Fruit fly (Drosophila melanogaster) whole organism, embryonic: ENCODE results near the gene CG6136.

ENCODE experiments used
- Awh ChIP-seq: fragments of 200-800 bp; sonication (Bioruptor generic); IDR thresholded peaks from 2 replicates; pipeline ENCODE4, ENCODE4 v1.3.6; 2022; ENCODE audit warnings: missing biosample characterization, missing genetic modification characterization
- CG10147 ChIP-seq: fragments of 200-800 bp; sonication (Bioruptor generic); optimal IDR thresholded peaks from 2 replicates; lab custom pipeline; 2019; ENCODE audit warnings: missing biosample characterization, mild to moderate bottlenecking, missing genetic modification characterization, moderate library complexity
- CG10654 ChIP-seq: fragments of 200-800 bp; sonication (Bioruptor generic); optimal IDR thresholded peaks from 2 replicates; lab custom pipeline; 2016; ENCODE audit warnings: missing biosample characterization, missing genetic modification characterization
- CG11696 ChIP-seq: fragments of 200-800 bp; sonication (Bioruptor generic); IDR thresholded peaks from 2 replicates; pipeline ENCODE4 v1.3.6; 2022; ENCODE audit warnings: missing biosample characterization, missing genetic modification characterization
- CG11723 ChIP-seq: fragments of 200-800 bp; sonication (Bioruptor generic); optimal IDR thresholded peaks from 2 replicates; lab custom pipeline; 2017; ENCODE audit warnings: missing biosample characterization, mild to moderate bottlenecking, missing genetic modification characterization
- CG12942 ChIP-seq: fragments of 200-800 bp; sonication (Bioruptor generic); optimal IDR thresholded peaks from 3 replicates; lab custom pipeline; 2016; ENCODE audit warnings: missing biosample characterization, missing genetic modification characterization
- CG14050 ChIP-seq: fragments of 200-800 bp; sonication (Bioruptor generic); IDR thresholded peaks from 3 replicates; pipeline ENCODE4 v1.3.6; 2022; ENCODE audit warnings: missing biosample characterization, missing genetic modification characterization
- CG15514 ChIP-seq: fragments of 200-800 bp; sonication (Bioruptor generic); optimal IDR thresholded peaks from 3 replicates; lab custom pipeline; 2017; ENCODE audit warnings: missing biosample characterization, missing genetic modification characterization, mild to moderate bottlenecking, moderate library complexity, missing genetic modification reagents
- CG15601 ChIP-seq: fragments of 200-800 bp; sonication (Bioruptor generic); optimal IDR thresholded peaks from 3 replicates; lab custom pipeline; 2019; ENCODE audit warnings: missing biosample characterization, mild to moderate bottlenecking, missing genetic modification characterization, moderate library complexity
- CG1603 ChIP-seq: fragments of 200-800 bp; sonication (Bioruptor generic); optimal IDR thresholded peaks from 2 replicates; lab custom pipeline; 2019; ENCODE audit warnings: missing biosample characterization, mild to moderate bottlenecking, missing genetic modification characterization, moderate library complexity
- CG16815 ChIP-seq: fragments of 200-800 bp; sonication (Bioruptor generic); optimal IDR thresholded peaks from 3 replicates; lab custom pipeline; 2017; ENCODE audit warnings: missing biosample characterization, mild to moderate bottlenecking, missing genetic modification characterization
- CG17186 ChIP-seq: fragments of 200-800 bp; sonication (Bioruptor generic); optimal IDR thresholded peaks from 3 replicates; lab custom pipeline; 2017; ENCODE audit warnings: missing biosample characterization, missing genetic modification reagents, missing genetic modification characterization
- CG17328 ChIP-seq: fragments of 200-800 bp; sonication (Bioruptor generic); IDR thresholded peaks from 2 replicates; pipeline ENCODE4 v1.3.6; 2022; ENCODE audit warnings: missing biosample characterization, missing genetic modification characterization
- CG1832 ChIP-seq: fragments of 200-800 bp; sonication (Bioruptor generic); optimal IDR thresholded peaks from 2 replicates; lab custom pipeline; 2017; ENCODE audit warnings: missing biosample characterization, mild to moderate bottlenecking, missing genetic modification characterization, inconsistent platforms
- CG2120 ChIP-seq: fragments of 200-800 bp; sonication (Bioruptor generic); optimal IDR thresholded peaks from 3 replicates; lab custom pipeline; 2016; ENCODE audit warnings: missing biosample characterization, missing genetic modification characterization
- CG2875 ChIP-seq: fragments of 200-800 bp; sonication (Bioruptor generic); optimal IDR thresholded peaks from 2 replicates; lab custom pipeline; 2017; ENCODE audit warnings: missing biosample characterization, mild to moderate bottlenecking, missing genetic modification characterization, missing genetic modification reagents
- CG31365 ChIP-seq: fragments of 200-800 bp; sonication (Bioruptor generic); optimal IDR thresholded peaks from 2 replicates; lab custom pipeline; 2018; ENCODE audit warnings: missing biosample characterization, mild to moderate bottlenecking, missing genetic modification characterization
- CG34224 ChIP-seq: fragments of 200-800 bp; sonication (Bioruptor generic); IDR thresholded peaks from 3 replicates; pipeline ENCODE4 v1.3.6; 2022; ENCODE audit warnings: missing biosample characterization, missing genetic modification characterization; ENCODE audit not compliant: partially characterized antibody
- CG34376 ChIP-seq: fragments of 200-800 bp; sonication (Bioruptor generic); optimal IDR thresholded peaks from 2 replicates; lab custom pipeline; 2018; ENCODE audit warnings: missing biosample characterization, mild to moderate bottlenecking, missing genetic modification characterization
- CG6791 ChIP-seq: fragments of 200-800 bp; sonication (Bioruptor generic); IDR thresholded peaks from 3 replicates; pipeline ENCODE4 v1.3.6; 2022; ENCODE audit warnings: missing biosample characterization, missing genetic modification characterization; ENCODE audit not compliant: partially characterized antibody
- CG7556 ChIP-seq: fragments of 200-800 bp; sonication (Bioruptor generic); optimal IDR thresholded peaks from 2 replicates; lab custom pipeline; 2017; ENCODE audit warnings: missing biosample characterization, mild to moderate bottlenecking, missing genetic modification characterization
- CG7839 ChIP-seq: fragments of 200-800 bp; sonication (Bioruptor generic); optimal IDR thresholded peaks from 3 replicates; lab custom pipeline; 2018; ENCODE audit warnings: missing biosample characterization, mild to moderate bottlenecking, missing genetic modification characterization, moderate library complexity
- CTCF ChIP-seq: fragments of 200-800 bp; sonication (Bioruptor generic); optimal IDR thresholded peaks from 2 replicates; lab custom pipeline; 2017; ENCODE audit warnings: missing biosample characterization, mild to moderate bottlenecking, missing genetic modification characterization, moderate library complexity
- Dbx ChIP-seq: fragments of 200-800 bp; sonication (Bioruptor generic); IDR thresholded peaks from 3 replicates; pipeline ENCODE4 v1.3.6; 2022; ENCODE audit warnings: missing biosample characterization, missing genetic modification characterization
- Dip2 ChIP-seq: fragments of 200-800 bp; sonication (Bioruptor generic); IDR thresholded peaks from 2 replicates; pipeline ENCODE4 v1.3.6; 2022; ENCODE audit warnings: missing biosample characterization, missing genetic modification characterization
- Dip3 ChIP-seq: fragments of 200-800 bp; sonication (Bioruptor generic); optimal IDR thresholded peaks from 3 replicates; lab custom pipeline; 2016; ENCODE audit warnings: missing biosample characterization, missing genetic modification characterization
- Doc2 ChIP-seq: fragments of 200-800 bp; sonication (Bioruptor generic); IDR thresholded peaks from 2 replicates; pipeline ENCODE4 v1.3.6; 2022; ENCODE audit warnings: missing biosample characterization, missing genetic modification characterization
- Elba2 ChIP-seq: fragments of 200-800 bp; sonication (Bioruptor generic); optimal IDR thresholded peaks from 3 replicates; lab custom pipeline; 2016; ENCODE audit warnings: missing biosample characterization, missing genetic modification characterization
- Fer2 ChIP-seq: fragments of 200-800 bp; sonication (Bioruptor generic); optimal IDR thresholded peaks from 2 replicates; lab custom pipeline; 2018; ENCODE audit warnings: missing biosample characterization, mild to moderate bottlenecking, missing genetic modification characterization, moderate library complexity
- Lpt ChIP-seq: fragments of >200 bp; optimal IDR thresholded peaks from 2 replicates; lab custom pipeline; 2018; ENCODE audit warnings: missing biosample characterization, missing genetic modification characterization
- Max ChIP-seq: fragments of 200-800 bp; sonication (Bioruptor generic); optimal IDR thresholded peaks from 2 replicates; lab custom pipeline; 2016; ENCODE audit warnings: missing biosample characterization, mild to moderate bottlenecking, missing genetic modification characterization
- Oaz ChIP-seq: fragments of 200-800 bp; sonication (Bioruptor generic); IDR thresholded peaks from 2 replicates; pipeline ENCODE4 v1.3.6; 2022; ENCODE audit warnings: missing biosample characterization, missing genetic modification characterization
- Opbp ChIP-seq: fragments of 200-800 bp; sonication (Bioruptor generic); IDR thresholded peaks from 3 replicates; pipeline ENCODE4 v1.3.6; 2022; ENCODE audit warnings: missing biosample characterization, missing genetic modification characterization; ENCODE audit not compliant: partially characterized antibody
- Scr ChIP-seq: fragments of 200-800 bp; sonication (Bioruptor generic); IDR thresholded peaks from 2 replicates; pipeline ENCODE4 v1.3.6; 2022; ENCODE audit warnings: missing biosample characterization, missing genetic modification characterization; ENCODE audit not compliant: partially characterized antibody
- aop ChIP-seq: fragments of 200-800 bp; sonication (Bioruptor generic); IDR thresholded peaks from 2 replicates; pipeline ENCODE4 v1.3.6; 2022; ENCODE audit warnings: missing biosample characterization, missing genetic modification characterization
- br ChIP-seq: fragments of >200 bp; optimal IDR thresholded peaks from 2 replicates; lab custom pipeline; 2017
- eve ChIP-seq, 2 experiments: fragments of >200 bp; optimal IDR thresholded peaks; 2 replicates each; lab custom pipeline; 2017; ENCODE audit warnings: missing biosample characterization in 2 of 2, missing genetic modification characterization in 2 of 2
- fd3F ChIP-seq: fragments of 200-800 bp; sonication (Bioruptor generic); optimal IDR thresholded peaks from 2 replicates; lab custom pipeline; 2018; ENCODE audit warnings: missing biosample characterization, mild to moderate bottlenecking, missing genetic modification characterization, moderate library complexity
- gem ChIP-seq: fragments of 200-800 bp; sonication (Bioruptor generic); optimal IDR thresholded peaks from 2 replicates; lab custom pipeline; 2019; ENCODE audit warnings: missing biosample characterization, mild to moderate bottlenecking, missing genetic modification characterization, moderate library complexity
- maf-S ChIP-seq: fragments of 200-800 bp; sonication (Bioruptor generic); optimal IDR thresholded peaks from 2 replicates; lab custom pipeline; 2016; ENCODE audit warnings: missing biosample characterization, missing genetic modification characterization
- mam ChIP-seq: fragments of 200-800 bp; sonication (Bioruptor generic); optimal IDR thresholded peaks from 3 replicates; lab custom pipeline; 2016; ENCODE audit warnings: missing biosample characterization, missing genetic modification characterization
- nau ChIP-seq: fragments of 200-800 bp; sonication (Bioruptor generic); optimal IDR thresholded peaks from 3 replicates; lab custom pipeline; 2017; ENCODE audit warnings: missing biosample characterization, mild to moderate bottlenecking, missing genetic modification characterization, missing genetic modification reagents
- nom ChIP-seq: fragments of 200-800 bp; sonication (Bioruptor generic); optimal IDR thresholded peaks from 2 replicates; lab custom pipeline; 2017; ENCODE audit warnings: missing biosample characterization, missing genetic modification characterization, mild to moderate bottlenecking, moderate library complexity, missing genetic modification reagents
- otp ChIP-seq: fragments of 200-800 bp; sonication (Bioruptor generic); IDR thresholded peaks from 3 replicates; pipeline ENCODE4, ENCODE4 v1.3.6; 2022; ENCODE audit warnings: missing biosample characterization, missing genetic modification characterization
- pita ChIP-seq: fragments of 200-800 bp; sonication (Bioruptor generic); optimal IDR thresholded peaks from 2 replicates; lab custom pipeline; 2017; ENCODE audit warnings: missing biosample characterization, mild to moderate bottlenecking, missing genetic modification characterization
- shn ChIP-seq: fragments of 200-800 bp; sonication (Bioruptor generic); optimal IDR thresholded peaks from 3 replicates; lab custom pipeline; 2016; ENCODE audit warnings: missing biosample characterization, missing genetic modification characterization
- tin ChIP-seq: fragments of 200-800 bp; sonication (Bioruptor generic); optimal IDR thresholded peaks from 3 replicates; lab custom pipeline; 2016; ENCODE audit warnings: missing biosample characterization, missing genetic modification characterization
- unc-4 ChIP-seq: fragments of 200-800 bp; sonication (Bioruptor generic); IDR thresholded peaks from 2 replicates; pipeline ENCODE4 v1.3.6; 2022; ENCODE audit warnings: missing biosample characterization, missing genetic modification characterization; ENCODE audit not compliant: partially characterized antibody
- vfl ChIP-seq: fragments of 200-800 bp; sonication (Bioruptor generic); optimal IDR thresholded peaks from 2 replicates; lab custom pipeline; 2016; ENCODE audit warnings: missing biosample characterization, missing genetic modification characterization
- z ChIP-seq: fragments of 200-800 bp; sonication (Bioruptor generic); IDR thresholded peaks from 3 replicates; pipeline ENCODE4 v1.3.6; 2022; ENCODE audit warnings: missing biosample characterization, missing genetic modification characterization
- zen2 ChIP-seq: fragments of 200-800 bp; sonication (Bioruptor generic); IDR thresholded peaks from 3 replicates; pipeline ENCODE4 v1.3.6; 2022; ENCODE audit warnings: missing biosample characterization, missing genetic modification characterization; ENCODE audit not compliant: partially characterized antibody

The CG6136 gene

dm6 chr3R:15332994-15333393, 39.0 kb downstream of the CG6136 start, which contains the start of the genes Fkbp39 and Cyfip (continued):
- peak; percentile 15 for TF ChIP-seq CG34376 (GFP tag; lab: Kevin White, UChicago)
- TF ChIP-seq CG1603, result peak; percentile 93
- TF ChIP-seq Scr (GFP tag; lab: Robert Waterston, UW), result peak; percentile 68
- peak; percentile 49 for TF ChIP-seq shn (GFP tag; lab: Kevin White, UChicago)
- TF ChIP-seq CG10654 (GFP tag; lab: Kevin White, UChicago), result peak; percentile 10
- TF ChIP-seq Oaz, result no peak
- no peak for TF ChIP-seq CG2875 (GFP tag; lab: Kevin White, UChicago)
- TF ChIP-seq CG6791 (GFP tag; lab: Robert Waterston, UW), result peak; percentile 77
- peak; percentile 80 for TF ChIP-seq Dbx
- TF ChIP-seq CG7839 (tag; lab: Kevin White, UChicago), result no peak
- TF ChIP-seq CG12942 (GFP tag; lab: Kevin White, UChicago), result peak; percentile 8
- peak; percentile 83 for TF ChIP-seq Opbp (GFP tag; lab: Robert Waterston, UW)
- peak; percentile 54 for TF ChIP-seq Max (GFP tag; lab: Kevin White, UChicago)
- no peak for TF ChIP-seq nau (GFP tag; lab: Kevin White, UChicago)
- TF ChIP-seq Lpt (GFP tag; lab: Kevin White, UChicago), result no peak
- peak; percentile 35 for TF ChIP-seq Elba2
- TF ChIP-seq CG31365 (tag; lab: Kevin White, UChicago), result no peak
- TF ChIP-seq maf-S, result peak; percentile 60
- TF ChIP-seq CG11723 (GFP tag; lab: Kevin White, UChicago), result no peak
- TF ChIP-seq aop (GFP tag; lab: Robert Waterston, UW), result no peak
- no peak for TF ChIP-seq CG1832
- peak; percentile 7 for TF ChIP-seq CG7556 (GFP tag; lab: Kevin White, UChicago)
- no peak for TF ChIP-seq CG16815 (GFP tag; lab: Kevin White, UChicago)
- TF ChIP-seq Doc2 (GFP tag; lab: Robert Waterston, UW), result no peak
- peak; percentile 77 for TF ChIP-seq unc-4 (GFP tag; lab: Robert Waterston, UW)
- TF ChIP-seq CG15601, result peak; percentile 53
- no peak for TF ChIP-seq gem
- TF ChIP-seq zen2 (GFP tag; lab: Robert Waterston, UW), result peak; percentile 31; the same call in 1 of the 3 replicates
- no peak for TF ChIP-seq eve (GFP tag; optimal IDR thresholded peaks at IDR 0.05; lab: Kevin White, UChicago)
- no peak for TF ChIP-seq br
- no peak for TF ChIP-seq CG14050 (GFP tag; lab: Robert Waterston, UW)
- no peak for TF ChIP-seq z (GFP tag; lab: Robert Waterston, UW)
- peak; percentile 69 for TF ChIP-seq mam
- no peak for TF ChIP-seq fd3F (GFP tag; lab: Kevin White, UChicago)
- peak; percentile 24; the same call in 1 of the 2 replicates for TF ChIP-seq CG17328 (GFP tag; lab: Robert Waterston, UW)
- TF ChIP-seq CG34224 (GFP tag; lab: Robert Waterston, UW), result peak; percentile 82
- peak; percentile 97 for TF ChIP-seq CG15514 (GFP tag; lab: Kevin White, UChicago)
- TF ChIP-seq CG2120 (GFP tag; lab: Kevin White, UChicago), result peak; percentile 71
- TF ChIP-seq CG10147 (GFP tag; lab: Kevin White, UChicago), result no peak
- peak; percentile 34 for TF ChIP-seq CTCF (GFP tag; lab: Kevin White, UChicago)
- TF ChIP-seq CG11696 (GFP tag; lab: Robert Waterston, UW), result no peak
- TF ChIP-seq Awh, result no peak
- no peak for TF ChIP-seq otp (GFP tag; lab: Robert Waterston, UW)
- no peak for TF ChIP-seq Dip2 (GFP tag; lab: Robert Waterston, UW)
- peak; percentile 21 for TF ChIP-seq Dip3 (GFP tag; lab: Kevin White, UChicago)
- TF ChIP-seq nom (GFP tag; lab: Kevin White, UChicago), result no peak
- TF ChIP-seq pita (GFP tag; lab: Kevin White, UChicago), result peak; percentile 81
- no peak for TF ChIP-seq Fer2 (tag; lab: Kevin White, UChicago)
- peak; percentile 98 for TF ChIP-seq CG17186 (GFP tag; lab: Kevin White, UChicago)
- peak; percentile 61 for TF ChIP-seq vfl (GFP tag; lab: Kevin White, UChicago)
- peak; percentile 40 for TF ChIP-seq tin (GFP tag; lab: Kevin White, UChicago)
